Fruit fly (Drosophila melanogaster) whole organism, pupa: Measurements from ENCODE around the gene toc.

ENCODE experiments used
- CG4496 ChIP-seq: fragments of 200-800 bp; sonication (Bioruptor generic); IDR thresholded peaks from 3 replicates; pipeline ENCODE4 v1.3.6; 2022; ENCODE audit warnings: missing biosample characterization, missing genetic modification characterization
- rn ChIP-seq: fragments of 200-800 bp; sonication (Bioruptor generic); IDR thresholded peaks from 2 replicates; pipeline ENCODE4 v1.3.6; 2022; ENCODE audit warnings: missing biosample characterization, missing genetic modification characterization

DNA sequence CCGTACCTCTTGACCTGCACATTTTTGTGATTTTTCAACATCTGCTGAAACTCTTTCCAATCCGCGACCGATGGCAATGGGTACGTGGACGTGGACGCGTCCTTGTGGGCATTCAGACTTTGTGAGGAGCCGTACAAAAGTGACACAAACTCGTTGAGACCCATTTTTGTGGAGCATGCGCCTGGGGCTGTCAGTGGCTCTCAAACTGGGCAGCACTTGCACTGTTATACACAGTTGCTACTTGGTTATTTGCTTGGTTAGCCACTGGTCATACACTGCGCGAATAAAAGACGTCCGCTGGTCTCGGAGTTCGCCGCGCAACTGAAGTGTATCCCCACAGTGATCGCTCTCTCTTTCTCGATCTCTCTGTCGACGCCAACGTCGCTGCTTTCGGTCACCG, 54.3 kb downstream of the toc start:
- no peak for TF ChIP-seq CG4496 (GFP tag; lab: Robert Waterston, UW)
- TF ChIP-seq rn (GFP tag; lab: Robert Waterston, UW): no peak
